Fruit fly (Drosophila melanogaster) whole organism, embryonic: ENCODE measurements around the gene Npc2f.

Experiments used
- Atf6 ChIP-seq: fragments of 200-800 bp; sonication (Bioruptor generic); IDR thresholded peaks from 2 replicates; pipeline ENCODE4 v1.3.6; 2022; ENCODE audit warnings: missing biosample characterization, missing genetic modification characterization
- Blimp-1 ChIP-seq: fragments of 200-800 bp; sonication (Bioruptor generic); optimal IDR thresholded peaks from 3 replicates; lab custom pipeline; 2018; ENCODE audit warnings: missing biosample characterization, missing genetic modification characterization, mild to moderate bottlenecking, moderate library complexity, missing genetic modification reagents
- CG10366 ChIP-seq: fragments of 200-800 bp; sonication (Bioruptor generic); IDR thresholded peaks from 2 replicates; pipeline ENCODE4 v1.3.6; 2022; ENCODE audit warnings: missing biosample characterization, missing genetic modification characterization
- CG13287 ChIP-seq: fragments of 200-800 bp; sonication (Bioruptor generic); IDR thresholded peaks from 2 replicates; pipeline ENCODE4 v1.3.6; 2022; ENCODE audit warnings: missing biosample characterization, missing genetic modification characterization; ENCODE audit not compliant: partially characterized antibody
- CG13624 ChIP-seq: fragments of 200-800 bp; sonication (Bioruptor generic); optimal IDR thresholded peaks from 2 replicates; lab custom pipeline; 2016; ENCODE audit warnings: missing biosample characterization, missing genetic modification characterization
- CG13894 ChIP-seq: fragments of 200-800 bp; sonication (Bioruptor generic); optimal IDR thresholded peaks from 3 replicates; lab custom pipeline; 2018; ENCODE audit warnings: missing biosample characterization, mild to moderate bottlenecking, missing genetic modification characterization, moderate library complexity
- CG14441 ChIP-seq: fragments of 200-800 bp; sonication (Bioruptor generic); IDR thresholded peaks from 2 replicates; pipeline ENCODE4 v1.3.6; 2022; ENCODE audit warnings: missing biosample characterization, missing genetic modification characterization
- CG15269 ChIP-seq: fragments of 200-800 bp; sonication (Bioruptor generic); optimal IDR thresholded peaks from 2 replicates; lab custom pipeline; 2018; ENCODE audit warnings: missing biosample characterization, mild to moderate bottlenecking, missing genetic modification characterization, moderate library complexity
- CG18262 ChIP-seq: fragments of 200-800 bp; optimal IDR thresholded peaks from 3 replicates; lab custom pipeline; 2019; ENCODE audit warnings: missing biosample characterization, mild to moderate bottlenecking, missing genetic modification characterization, moderate library complexity
- CG2202 ChIP-seq: fragments of 200-800 bp; sonication (Bioruptor generic); optimal IDR thresholded peaks from 2 replicates; lab custom pipeline; 2018; ENCODE audit warnings: missing biosample characterization, mild to moderate bottlenecking, missing genetic modification characterization
- CG2712 ChIP-seq: fragments of 200-800 bp; optimal IDR thresholded peaks from 3 replicates; lab custom pipeline; 2019; ENCODE audit warnings: missing biosample characterization, mild to moderate bottlenecking, missing genetic modification characterization, moderate library complexity
- CG31388 ChIP-seq: fragments of 200-800 bp; sonication (Bioruptor generic); optimal IDR thresholded peaks from 2 replicates; lab custom pipeline; 2016; ENCODE audit warnings: missing biosample characterization, missing genetic modification characterization
- CG31441 ChIP-seq: fragments of 200-800 bp; sonication (Bioruptor generic); IDR thresholded peaks from 2 replicates; pipeline ENCODE4 v1.3.6; 2022; ENCODE audit warnings: missing biosample characterization, missing genetic modification characterization
- CG4282 ChIP-seq: fragments of 200-800 bp; sonication (Bioruptor generic); optimal IDR thresholded peaks from 2 replicates; lab custom pipeline; 2016; ENCODE audit warnings: missing biosample characterization, missing genetic modification characterization
- CG6254 ChIP-seq: fragments of 200-800 bp; sonication (Bioruptor generic); optimal IDR thresholded peaks from 3 replicates; lab custom pipeline; 2017; ENCODE audit warnings: mild to moderate bottlenecking, missing biosample characterization, missing genetic modification reagents, missing genetic modification characterization
- CG6683 ChIP-seq: fragments of 200-800 bp; sonication (Bioruptor generic); optimal IDR thresholded peaks from 2 replicates; lab custom pipeline; 2017; ENCODE audit warnings: missing biosample characterization, mild to moderate bottlenecking, missing genetic modification characterization, missing genetic modification reagents
- CG7786 ChIP-seq: fragments of 200-800 bp; sonication (Bioruptor generic); optimal IDR thresholded peaks from 2 replicates; lab custom pipeline; 2016; ENCODE audit warnings: missing biosample characterization, missing genetic modification characterization
- CG7987 ChIP-seq: fragments of 200-800 bp; sonication (Bioruptor generic); optimal IDR thresholded peaks from 2 replicates; lab custom pipeline; 2018; ENCODE audit warnings: missing biosample characterization, mild to moderate bottlenecking, missing genetic modification characterization, moderate library complexity
- CG8290 ChIP-seq, 3 experiments: fragments of 200-800 bp; sonication (Bioruptor generic); optimal IDR thresholded peaks; 2 replicates each; lab custom pipeline; 2016 to 2019; ENCODE audit warnings: missing biosample characterization in 3 of 3, missing genetic modification characterization in 3 of 3, mild to moderate bottlenecking in 2 of 3, moderate library complexity in 1 of 3
- CrebB ChIP-seq: fragments of 200-800 bp; sonication (Bioruptor generic); optimal IDR thresholded peaks from 3 replicates; lab custom pipeline; 2018; ENCODE audit warnings: missing biosample characterization, mild to moderate bottlenecking, missing genetic modification characterization
- E2f1 ChIP-seq: fragments of 200-800 bp; sonication (Bioruptor generic); IDR thresholded peaks from 2 replicates; pipeline ENCODE4 v1.3.6; 2022; ENCODE audit warnings: missing biosample characterization, missing genetic modification characterization
- H2.0 ChIP-seq: fragments of 200-800 bp; sonication (Bioruptor generic); IDR thresholded peaks from 2 replicates; pipeline ENCODE4 v1.3.6; 2022; ENCODE audit warnings: missing biosample characterization, missing genetic modification characterization
- HLH54F ChIP-seq: fragments of 200-800 bp; sonication (Bioruptor generic); optimal IDR thresholded peaks from 3 replicates; lab custom pipeline; 2016; ENCODE audit warnings: missing biosample characterization, missing genetic modification characterization
- Hr51 ChIP-seq, 2 experiments: fragments of 200-800 bp; sonication (Bioruptor generic); optimal IDR thresholded peaks; 2 replicates in 1 of 2; 3 replicates in 1 of 2; lab custom pipeline; 2016 to 2018; ENCODE audit warnings: missing biosample characterization in 2 of 2, missing genetic modification characterization in 2 of 2, mild to moderate bottlenecking in 1 of 2, moderate library complexity in 1 of 2
- Lim3 ChIP-seq: fragments of 200-800 bp; sonication (Bioruptor generic); IDR thresholded peaks from 2 replicates; pipeline ENCODE4 v1.3.6; 2022; ENCODE audit warnings: missing biosample characterization, missing genetic modification characterization
- NfI ChIP-seq: fragments of 200-800 bp; sonication (Bioruptor generic); optimal IDR thresholded peaks from 3 replicates; lab custom pipeline; 2018; ENCODE audit warnings: missing biosample characterization, mild to moderate bottlenecking, missing genetic modification characterization, moderate library complexity
- PHDP ChIP-seq: fragments of 200-800 bp; sonication (Bioruptor generic); optimal IDR thresholded peaks from 3 replicates; lab custom pipeline; 2018; ENCODE audit warnings: missing biosample characterization, mild to moderate bottlenecking, missing genetic modification characterization, moderate library complexity
- Pdp1 ChIP-seq, 2 experiments: fragments of 200-800 bp; sonication (Bioruptor generic); optimal IDR thresholded peaks; 3 replicates each; lab custom pipeline; 2016; ENCODE audit warnings: missing biosample characterization in 2 of 2, missing genetic modification characterization in 2 of 2, mild to moderate bottlenecking in 1 of 2, moderate library complexity in 1 of 2
- Ravus ChIP-seq: fragments of 200-800 bp; sonication (Bioruptor generic); IDR thresholded peaks from 2 replicates; pipeline ENCODE4 v1.3.6; 2022; ENCODE audit warnings: missing biosample characterization, missing genetic modification characterization
- Rfx ChIP-seq: fragments of 200-800 bp; sonication (Bioruptor generic); IDR thresholded peaks from 2 replicates; pipeline ENCODE4 v1.3.6; 2022; ENCODE audit warnings: missing biosample characterization, missing genetic modification characterization
- ab ChIP-seq: fragments of 200-800 bp; sonication (Bioruptor generic); optimal IDR thresholded peaks from 2 replicates; lab custom pipeline; 2016; ENCODE audit warnings: missing biosample characterization, missing genetic modification characterization
- bab2 ChIP-seq: fragments of 200-800 bp; sonication (Bioruptor generic); optimal IDR thresholded peaks from 2 replicates; lab custom pipeline; 2016; ENCODE audit warnings: missing biosample characterization, missing genetic modification characterization
- cg ChIP-seq: fragments of 200-800 bp; sonication (Bioruptor generic); optimal IDR thresholded peaks from 3 replicates; lab custom pipeline; 2019; ENCODE audit warnings: missing biosample characterization, mild to moderate bottlenecking, missing genetic modification characterization, moderate library complexity
- ci ChIP-seq: fragments of 200-800 bp; sonication (Bioruptor generic); IDR thresholded peaks from 3 replicates; pipeline ENCODE4 v1.3.6; 2022; ENCODE audit warnings: missing biosample characterization, missing genetic modification characterization
- dysf ChIP-seq: fragments of 200-800 bp; sonication (Bioruptor generic); IDR thresholded peaks from 3 replicates; pipeline ENCODE4 v1.3.6; 2022; ENCODE audit warnings: missing biosample characterization, missing genetic modification characterization
- gem ChIP-seq: fragments of 200-800 bp; sonication (Bioruptor generic); optimal IDR thresholded peaks from 2 replicates; lab custom pipeline; 2019; ENCODE audit warnings: missing biosample characterization, mild to moderate bottlenecking, missing genetic modification characterization, moderate library complexity
- lab ChIP-seq: fragments of 200-800 bp; sonication (Bioruptor generic); optimal IDR thresholded peaks from 3 replicates; lab custom pipeline; 2017; ENCODE audit warnings: missing biosample characterization, missing genetic modification characterization, mild to moderate bottlenecking, moderate library complexity, missing genetic modification reagents
- nmo ChIP-seq: fragments of 200-800 bp; sonication (Bioruptor generic); optimal IDR thresholded peaks from 2 replicates; lab custom pipeline; 2018; ENCODE audit warnings: missing biosample characterization, mild to moderate bottlenecking, missing genetic modification characterization, moderate library complexity
- otp ChIP-seq: fragments of 200-800 bp; sonication (Bioruptor generic); IDR thresholded peaks from 3 replicates; pipeline ENCODE4, ENCODE4 v1.3.6; 2022; ENCODE audit warnings: missing biosample characterization, missing genetic modification characterization
- prd ChIP-seq, 3 experiments: fragments of >200 bp in 2 of 3; fragments of 200-800 bp in 1 of 3; sonication (Bioruptor generic) in 1 of 3; optimal IDR thresholded peaks in 2 of 3; IDR thresholded peaks in 1 of 3; 2 replicates in 2 of 3; 3 replicates in 1 of 3; pipeline versions ENCODE4 v1.3.6 to Lab custom; 2017 to 2022; ENCODE audit warnings: missing biosample characterization in 1 of 3, missing genetic modification characterization in 1 of 3
- salm ChIP-seq: fragments of 200-800 bp; sonication (Bioruptor generic); optimal IDR thresholded peaks from 2 replicates; lab custom pipeline; 2018; ENCODE audit warnings: missing biosample characterization, mild to moderate bottlenecking, missing genetic modification characterization
- sens ChIP-seq: fragments of 200-800 bp; sonication (Bioruptor generic); peaks from one replicate; lab custom pipeline; 2016; ENCODE audit warnings: missing biosample characterization, missing genetic modification characterization
- so ChIP-seq: fragments of 200-800 bp; sonication (Bioruptor generic); IDR thresholded peaks from 3 replicates; pipeline ENCODE4 v1.3.6; 2022; ENCODE audit warnings: missing biosample characterization, missing genetic modification characterization
- tgo ChIP-seq: fragments of 200-800 bp; sonication (Bioruptor generic); IDR thresholded peaks from 3 replicates; pipeline ENCODE4 v1.3.6; 2022; ENCODE audit warnings: missing biosample characterization, missing genetic modification characterization
- tna ChIP-seq: fragments of 200-800 bp; sonication (Bioruptor generic); IDR thresholded peaks from 2 replicates; pipeline ENCODE4 v1.3.6; 2022; ENCODE audit warnings: missing biosample characterization, missing genetic modification characterization; ENCODE audit not compliant: partially characterized antibody
- unpg ChIP-seq: fragments of 200-800 bp; sonication (Bioruptor generic); optimal IDR thresholded peaks from 3 replicates; lab custom pipeline; 2018; ENCODE audit warnings: missing biosample characterization, mild to moderate bottlenecking, missing genetic modification characterization, moderate library complexity
- vnd ChIP-seq: fragments of 200-800 bp; sonication (Bioruptor generic); IDR thresholded peaks from 3 replicates; pipeline ENCODE4 v1.3.6; 2022; ENCODE audit warnings: missing biosample characterization, missing genetic modification characterization; ENCODE audit not compliant: partially characterized antibody
- zfh2 ChIP-seq: fragments of 200-800 bp; sonication (Bioruptor generic); optimal IDR thresholded peaks from 2 replicates; lab custom pipeline; 2016; ENCODE audit warnings: missing biosample characterization, missing genetic modification characterization

The Npc2f gene

DNA sequence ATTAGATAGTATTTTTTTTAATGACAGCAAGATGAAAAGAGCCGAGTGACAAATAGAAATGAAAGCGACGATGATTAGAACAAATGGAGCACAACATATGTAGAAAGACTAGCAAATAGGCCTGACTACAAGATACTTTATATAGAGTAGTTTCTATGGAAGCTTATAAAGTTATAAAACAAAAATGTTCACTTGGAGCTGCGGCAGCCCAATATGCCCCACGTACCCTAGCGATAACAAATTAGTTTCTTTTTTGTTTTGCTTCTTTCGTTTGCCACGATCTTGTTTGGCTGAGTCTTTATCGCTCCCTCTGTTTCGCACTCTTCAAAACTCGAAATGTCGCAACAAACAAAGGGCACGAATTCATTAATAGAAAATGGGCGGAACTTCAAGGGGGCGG lies 37.0 kb upstream of the Npc2f start (continued):
- TF ChIP-seq sens (peak; percentile 76), ci (GFP tag; lab: Robert Waterston, UW) (peak; percentile 35; the same call in 1 of the 3 replicates), CG2712 (peak; percentile 34), gem (tag; lab: Kevin White, UChicago) (peak; percentile 43), Ravus (no peak), H2.0 (GFP tag; lab: Robert Waterston, UW) (0 out of 2 replicates have a peak, but pooled peaks have one; percentile 9), Pdp1 (GFP tag; optimal IDR thresholded peaks at IDR 0.05; lab: Kevin White, UChicago) (peak in 1 of 2 experiments; percentile 8), vnd (GFP tag; lab: Robert Waterston, UW) (no peak), prd (optimal IDR thresholded peaks at IDR 0.05; lab: Kevin White, UChicago) (no peak), prd (GFP tag; IDR thresholded peaks at IDR 0.05; lab: Robert Waterston, UW) (peak; percentile 37; the same call in 2 of the 3 replicates), CG10366 (GFP tag; lab: Robert Waterston, UW) (peak; percentile 11; the same call in 1 of the 2 replicates), otp (GFP tag; lab: Robert Waterston, UW) (0 out of 3 replicates have a peak, but pooled peaks have one; percentile 36), ab (GFP tag; lab: Kevin White, UChicago) (no peak), CG6254 (GFP tag; lab: Kevin White, UChicago) (no peak), dysf (GFP tag; lab: Robert Waterston, UW) (peak; percentile 55; the same call in 2 of the 3 replicates), CrebB (tag; lab: Kevin White, UChicago) (no peak), Blimp-1 (peak; percentile 2), E2f1 (GFP tag; lab: Robert Waterston, UW) (0 out of 2 replicates have a peak, but pooled peaks have one; percentile 16), CG13624 (GFP tag; lab: Kevin White, UChicago) (peak; percentile 29), lab (GFP tag; lab: Kevin White, UChicago) (peak; percentile 42), cg (GFP tag; lab: Kevin White, UChicago) (no peak), CG13894 (tag; lab: Kevin White, UChicago) (no peak), salm (tag; lab: Kevin White, UChicago) (no peak), bab2 (GFP tag; lab: Kevin White, UChicago) (peak; percentile 0), so (GFP tag; lab: Robert Waterston, UW) (0 out of 3 replicates have a peak, but pooled peaks have one; percentile 37), CG14441 (peak; percentile 42; the same call in 1 of the 2 replicates), Lim3 (GFP tag; lab: Robert Waterston, UW) (no peak), tna (GFP tag; lab: Robert Waterston, UW) (no peak), CG15269 (peak; percentile 57), CG7786 (GFP tag; lab: Kevin White, UChicago) (peak; percentile 12), CG18262 (tag; lab: Kevin White, UChicago) (peak; percentile 22), Hr51 (GFP tag; optimal IDR thresholded peaks at IDR 0.05; lab: Kevin White, UChicago) (peak in 1 of 2 experiments; percentile 32), CG31388 (GFP tag; lab: Kevin White, UChicago) (no peak), CG31441 (peak; percentile 14; the same call in 1 of the 2 replicates), CG6683 (GFP tag; lab: Kevin White, UChicago) (no peak), tgo (peak; percentile 20; the same call in 1 of the 3 replicates), Atf6 (GFP tag; lab: Robert Waterston, UW) (peak; percentile 40; the same call in 1 of the 2 replicates), unpg (peak; percentile 27), PHDP (tag; lab: Kevin White, UChicago) (peak; percentile 37), HLH54F (GFP tag; lab: Kevin White, UChicago) (peak; percentile 6), Rfx (peak; percentile 60), nmo (GFP tag; lab: Kevin White, UChicago) (no peak), NfI (GFP tag; lab: Kevin White, UChicago) (no peak), CG8290 (GFP tag; optimal IDR thresholded peaks at IDR 0.05; lab: Kevin White, UChicago) (no peak), CG8290 (tag; optimal IDR thresholded peaks at IDR 0.05; lab: Kevin White, UChicago) (peak in 1 of 2 experiments; percentile 2), CG13287 (GFP tag; lab: Robert Waterston, UW) (no peak), CG7987 (GFP tag; lab: Kevin White, UChicago) (no peak), CG2202 (tag; lab: Kevin White, UChicago) (no peak), zfh2 (GFP tag; lab: Kevin White, UChicago) (peak; percentile 31), CG4282 (GFP tag; lab: Kevin White, UChicago) (no peak)
